Worm (Caenorhabditis elegans) whole organism, early embryonic: ENCODE results near the gene F42A6.6.

ENCODE experiments used
- F13C5.2 ChIP-seq: sonication (generic microtip); optimal IDR thresholded peaks from 2 replicates; lab custom pipeline; 2017; ENCODE audit warnings: mild to moderate bottlenecking, missing genetic modification characterization, inconsistent platforms, missing compliant biosample characterization
- aly-1 ChIP-seq: sonication (generic microtip); optimal IDR thresholded peaks from 2 replicates; lab custom pipeline; 2016; ENCODE audit warnings: missing genetic modification characterization, missing compliant biosample characterization
- ama-1 ChIP-seq: fragments of 150-350 bp; optimal IDR thresholded peaks from 2 replicates; lab custom pipeline; 2014
- ceh-13 ChIP-seq: fragments of 200-800 bp; sonication (Bioruptor generic); optimal IDR thresholded peaks from 2 replicates; lab custom pipeline; 2018; ENCODE audit warnings: mild to moderate bottlenecking, missing genetic modification characterization, missing compliant biosample characterization
- flt-1 ChIP-seq: fragments of 200-800 bp; sonication (Bioruptor generic); IDR thresholded peaks from 2 replicates; pipeline ENCODE4 v1.3.6; 2022; ENCODE audit warnings: missing genetic modification characterization, missing compliant biosample characterization
- hmbx-1 ChIP-seq: sonication (generic microtip); optimal IDR thresholded peaks from 2 replicates; lab custom pipeline; 2016; ENCODE audit warnings: mild to moderate bottlenecking, missing genetic modification characterization, missing compliant biosample characterization
- hmg-4 ChIP-seq: fragments of 200-800 bp; sonication (Bioruptor generic); optimal IDR thresholded peaks from 2 replicates; lab custom pipeline; 2018; ENCODE audit warnings: mild to moderate bottlenecking, missing genetic modification characterization, missing compliant biosample characterization
- hnd-1 ChIP-seq: sonication (generic microtip); optimal IDR thresholded peaks from 2 replicates; lab custom pipeline; 2016; ENCODE audit warnings: missing genetic modification characterization, missing compliant biosample characterization
- pes-1 ChIP-seq: fragments of 200-800 bp; sonication (Bioruptor generic); IDR thresholded peaks from 2 replicates; pipeline ENCODE4 v1.3.6; 2022; ENCODE audit warnings: missing genetic modification reagents, missing genetic modification characterization, missing compliant biosample characterization
- sea-1 ChIP-seq: fragments of 200-800 bp; sonication (Bioruptor generic); conservative IDR thresholded peaks from 2 replicates; pipeline ENCODE4 v1.3.6; 2022; ENCODE audit warnings: missing genetic modification characterization, missing compliant biosample characterization

ce11 chrIV:3337275-3337674 is 602 bp upstream of the F42A6.6 start:
- TF ChIP-seq ama-1 (lab: Kevin White, UChicago) (no peak), aly-1 (no peak), F13C5.2 (tag; lab: Kevin White, UChicago) (no peak), flt-1 (GFP tag; lab: Robert Waterston, UW) (no peak), hmg-4 (peak; percentile 76), pes-1 (GFP tag; lab: Robert Waterston, UW) (peak; percentile 25; the same call in 1 of the 2 replicates), hmbx-1 (tag; lab: Kevin White, UChicago) (no peak), hnd-1 (no peak), sea-1 (GFP tag; lab: Robert Waterston, UW) (peak; percentile 31; the same call in 1 of the 2 replicates), ceh-13 (no peak)
